Worm (Caenorhabditis elegans) whole organism, midembryonic: ENCODE measurements around the gene C06C3.7.

Source experiments
- T22C8.4 ChIP-seq: fragments of 200-800 bp; sonication (Bioruptor generic); IDR thresholded peaks from 2 replicates; pipeline ENCODE4 v1.3.6; 2022; ENCODE audit warnings: missing genetic modification characterization, missing compliant biosample characterization
- cog-1 ChIP-seq: sonication (generic microtip); optimal IDR thresholded peaks from 2 replicates; lab custom pipeline; 2016; ENCODE audit warnings: missing genetic modification characterization, missing compliant biosample characterization
- flt-1 ChIP-seq: fragments of 200-800 bp; sonication (Bioruptor generic); IDR thresholded peaks from 2 replicates; pipeline ENCODE4 v1.3.6; 2022; ENCODE audit warnings: missing genetic modification characterization, missing compliant biosample characterization
- med-1 ChIP-seq: sonication (generic microtip); optimal IDR thresholded peaks from 2 replicates; lab custom pipeline; 2017; ENCODE audit warnings: missing genetic modification characterization, mild to moderate bottlenecking, missing compliant biosample characterization, antibody characterized with exemption, missing genetic modification reagents; ENCODE audit not compliant: insufficient read depth
- tab-1 ChIP-seq: fragments of 200-800 bp; sonication (Bioruptor generic); IDR thresholded peaks from 2 replicates; pipeline ENCODE4 v1.3.6; 2022; ENCODE audit warnings: missing genetic modification characterization, missing compliant biosample characterization
- ztf-23 ChIP-seq: fragments of 200-800 bp; sonication (Bioruptor generic); IDR thresholded peaks from 2 replicates; pipeline ENCODE4 v1.3.6; 2022; ENCODE audit warnings: missing genetic modification reagents, missing genetic modification characterization, missing compliant biosample characterization
- ztf-29 ChIP-seq: fragments of 200-800 bp; sonication (Bioruptor generic); IDR thresholded peaks from 2 replicates; pipeline ENCODE4 v1.3.6; 2022; ENCODE audit warnings: missing genetic modification reagents, missing genetic modification characterization, missing compliant biosample characterization

- TF ChIP-seq ztf-29 (GFP tag; lab: Robert Waterston, UW) (no peak), tab-1 (GFP tag; lab: Robert Waterston, UW) (no peak), ztf-23 (GFP tag; lab: Robert Waterston, UW) (no peak), T22C8.4 (no peak), flt-1 (GFP tag; lab: Robert Waterston, UW) (no peak), cog-1 (tag; lab: Kevin White, UChicago) (no peak), med-1 (GFP tag; lab: Kevin White, UChicago) (no peak)
Measured at ce11 chrII:9418065-9418567, 32.8 kb downstream of the C06C3.7 start, which contains the start of the genes M176.4 and M176.16.
